Worm (Caenorhabditis elegans): ENCODE results near the gene col-84.
A peak's percentile ranks its signal among the peaks of the same experiment; 100 is the strongest.

The col-84 gene

DNA sequence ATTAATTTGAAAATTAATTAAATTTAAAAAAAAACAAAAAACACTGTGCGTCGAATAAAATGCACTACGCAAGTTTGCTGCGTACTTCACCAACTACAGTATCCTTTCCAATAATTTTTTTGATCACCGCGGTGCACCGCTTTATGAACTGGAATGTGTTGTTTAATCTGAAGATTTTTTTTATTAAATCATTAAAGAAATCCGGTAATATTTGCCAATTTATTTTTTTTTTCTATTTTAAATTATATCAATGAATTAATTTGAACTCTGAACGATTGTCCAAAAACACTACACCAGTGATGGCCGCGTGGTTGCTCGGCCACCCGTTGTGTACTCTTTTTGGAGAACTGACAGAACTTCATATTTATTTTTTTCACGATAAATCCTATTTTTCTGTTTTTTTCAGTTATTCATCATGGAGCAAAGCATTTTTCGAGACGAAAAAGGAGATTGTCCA, 7.7 kb upstream of the col-84 start, which contains the start of gene K12D12.5 (continued):
- TF ChIP-seq C06A6.2 (GFP tag; conservative IDR thresholded peaks at IDR 0.05) (no peak), sdz-38 (tag; optimal IDR thresholded peaks at IDR 0.05) (no peak), unc-130 (GFP tag; optimal IDR thresholded peaks at IDR 0.05) (peak; percentile 64), efl-1 (GFP tag; optimal IDR thresholded peaks at IDR 0.05) (peak; percentile 60), madf-3 (GFP tag; IDR thresholded peaks at IDR 0.05) (0 out of 2 replicates have a peak, but pooled peaks have one; percentile 30), madf-6 (GFP tag; IDR thresholded peaks at IDR 0.05) (peak; percentile 80), lin-35 (GFP tag; optimal IDR thresholded peaks at IDR 0.05) (no peak), xnd-1 (tag; optimal IDR thresholded peaks at IDR 0.05) (peak; percentile 64), bed-2 (GFP tag; IDR thresholded peaks at IDR 0.05) (peak; percentile 67), T26A5.8 (tag; optimal IDR thresholded peaks at IDR 0.05) (no peak), madf-8 (GFP tag; conservative IDR thresholded peaks at IDR 0.05) (peak; percentile 62), F33H1.4 (GFP tag; IDR thresholded peaks at IDR 0.05) (peak; percentile 64; the same call in 1 of the 2 replicates), snpc-3.4 (tag; optimal IDR thresholded peaks at IDR 0.05) (no peak), athp-1 (tag; optimal IDR thresholded peaks at IDR 0.05) (peak; percentile 97), D2030.7 (GFP tag; IDR thresholded peaks at IDR 0.05) (peak; percentile 54), lin-54 (GFP tag; optimal IDR thresholded peaks at IDR 0.05) (peak; percentile 56)

DNA sequence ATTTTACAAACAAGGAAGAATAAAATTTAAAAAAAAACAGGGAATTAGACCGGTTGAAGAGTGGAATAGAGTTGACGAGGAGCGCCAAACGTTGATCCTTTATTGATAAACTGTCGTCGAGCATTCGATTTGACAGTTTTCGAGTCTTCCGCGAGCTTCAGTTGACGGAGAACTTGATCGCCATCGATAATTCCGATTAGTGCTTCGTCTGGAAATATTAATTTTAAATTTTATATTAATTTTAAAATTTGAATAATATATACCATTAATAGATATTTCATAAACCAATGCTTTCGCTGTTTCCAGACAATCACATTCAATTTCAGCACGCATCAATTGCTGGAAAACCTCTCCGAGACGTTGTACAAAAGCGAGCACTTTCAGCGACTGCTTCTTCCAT, 2.7 kb upstream of the col-84 start, which contains the start of gene K12D12.4:
Gene K12D12.4, minus strand, starts transcription at position 101 of the 400 bp plus-strand sequence.
- TF ChIP-seq gei-17 (GFP tag; optimal IDR thresholded peaks at IDR 0.05), result no peak
- no peak for TF ChIP-seq nhr-179 (tag; optimal IDR thresholded peaks at IDR 0.05)
- no peak for TF ChIP-seq egrh-3 (GFP tag; IDR thresholded peaks at IDR 0.05)
- TF ChIP-seq madf-10 (tag; optimal IDR thresholded peaks at IDR 0.05), result no peak
- TF ChIP-seq tbx-9 (tag; optimal IDR thresholded peaks at IDR 0.05; ENCODE audit: borderline replicate concordance), result no peak
- TF ChIP-seq ztf-3 (GFP tag; optimal IDR thresholded peaks at IDR 0.05), result no peak
- no peak for TF ChIP-seq B0019.2 (GFP tag; conservative IDR thresholded peaks at IDR 0.05)
- TF ChIP-seq attf-6 (GFP tag; IDR thresholded peaks at IDR 0.05), result no peak
- TF ChIP-seq rcor-1 (GFP tag; IDR thresholded peaks at IDR 0.05), result no peak
- no peak for TF ChIP-seq unc-130 (GFP tag; optimal IDR thresholded peaks at IDR 0.05)
- no peak for TF ChIP-seq somi-1 (GFP tag; optimal IDR thresholded peaks at IDR 0.05)
- TF ChIP-seq F52B5.7 (tag; optimal IDR thresholded peaks at IDR 0.05), result no peak
- no peak for TF ChIP-seq pha-4 (tag; optimal IDR thresholded peaks at IDR 0.05)
- no peak for TF ChIP-seq sptf-2 (GFP tag; optimal IDR thresholded peaks at IDR 0.05)
- no peak for TF ChIP-seq ceh-100 (GFP tag; IDR thresholded peaks at IDR 0.05)

- TF ChIP-seq F37B4.10 (GFP tag; IDR thresholded peaks at IDR 0.05), result 0 out of 2 replicates have a peak, but pooled peaks have one; percentile 69
- TF ChIP-seq let-526 (GFP tag; IDR thresholded peaks at IDR 0.05), result no peak
- TF ChIP-seq lin-26 (GFP tag; IDR thresholded peaks at IDR 0.05), result peak; percentile 57; the same call in 1 of the 2 replicates
- no peak for TF ChIP-seq ceh-91 (GFP tag; IDR thresholded peaks at IDR 0.05)
- no peak for TF ChIP-seq nhr-90 (tag; optimal IDR thresholded peaks at IDR 0.05)
- 0 out of 2 replicates have a peak, but pooled peaks have one; percentile 41 for TF ChIP-seq bed-1 (GFP tag; IDR thresholded peaks at IDR 0.05)
- peak; percentile 37; the same call in 1 of the 2 replicates for TF ChIP-seq zfh-2 (GFP tag; conservative IDR thresholded peaks at IDR 0.05)
These were observed 559 bp downstream of the col-84 start for ce11 chrII:11868893-11869292.
